Fruit fly (Drosophila melanogaster) Kc167 (cell line): Measurements from ENCODE around the gene Gr28b.

ENCODE experiments used
- Myc ChIP-seq: fragments of >200 bp; optimal IDR thresholded peaks from 2 replicates; lab custom pipeline; 2017; ENCODE audit warnings: missing external identifiers
- Sin3A ChIP-seq: fragments of >200 bp; optimal IDR thresholded peaks from 2 replicates; lab custom pipeline; 2018; ENCODE audit warnings: missing external identifiers
- h ChIP-seq: fragments of >200 bp; optimal IDR thresholded peaks from 3 replicates; lab custom pipeline; 2018; ENCODE audit warnings: missing external identifiers
- insv ChIP-seq: fragments of >200 bp; optimal IDR thresholded peaks from 3 replicates; lab custom pipeline; 2018; ENCODE audit warnings: missing external identifiers
- psq ChIP-seq: fragments of >200 bp; optimal IDR thresholded peaks from 2 replicates; lab custom pipeline; 2017; ENCODE audit warnings: missing external identifiers
- ttk ChIP-seq: sonication (Bioruptor generic); optimal IDR thresholded peaks from 2 replicates; lab custom pipeline; 2017; ENCODE audit warnings: missing external identifiers

- TF ChIP-seq Sin3A (lab: Kevin White, UChicago) = no peak
- no peak for TF ChIP-seq h
- no peak for TF ChIP-seq ttk (lab: Kevin White, UChicago)
- TF ChIP-seq insv (lab: Kevin White, UChicago) = no peak
- TF ChIP-seq Myc (lab: Kevin White, UChicago) = no peak
- no peak for TF ChIP-seq psq (lab: Kevin White, UChicago)
Measured at dm6 chr2L:7492508-7492907, 30.5 kb upstream of the Gr28b start.
